Worm (Caenorhabditis elegans) whole organism, L3 larva: Measurements from ENCODE around the gene hmg-1.1.
A peak's percentile ranks its signal among the peaks of the same experiment; 100 is the strongest.

ENCODE experiments used
- R02D3.7 ChIP-seq: fragments of 150-350 bp; optimal IDR thresholded peaks from 2 replicates; lab custom pipeline; 2014; ENCODE audit warnings: missing biosample characterization, missing genetic modification characterization
- ZK546.5 ChIP-seq: sonication (generic microtip); optimal IDR thresholded peaks from 2 replicates; lab custom pipeline; 2017; ENCODE audit warnings: missing biosample characterization, missing genetic modification characterization
- aly-2 ChIP-seq: fragments of 150-350 bp; optimal IDR thresholded peaks from 2 replicates; lab custom pipeline; 2014; ENCODE audit warnings: missing biosample characterization, missing genetic modification characterization
- ama-1 ChIP-seq: fragments of 150-350 bp; optimal IDR thresholded peaks from 2 replicates; lab custom pipeline; 2018
- ceh-16 ChIP-seq: sonication (generic microtip); optimal IDR thresholded peaks from 2 replicates; lab custom pipeline; 2017; ENCODE audit warnings: missing biosample characterization, missing genetic modification characterization
- ceh-28 ChIP-seq: fragments of 150-350 bp; optimal IDR thresholded peaks from 2 replicates; lab custom pipeline; 2014; ENCODE audit warnings: missing biosample characterization, missing genetic modification reagents, missing genetic modification characterization
- ceh-82 ChIP-seq: fragments of 150-350 bp; optimal IDR thresholded peaks from 2 replicates; lab custom pipeline; 2014; ENCODE audit warnings: missing biosample characterization, missing genetic modification characterization
- ceh-9 ChIP-seq: sonication (generic microtip); optimal IDR thresholded peaks from 2 replicates; lab custom pipeline; 2018; ENCODE audit warnings: missing biosample characterization, missing genetic modification characterization
- daf-12 ChIP-seq: fragments of 150-350 bp; optimal IDR thresholded peaks from 2 replicates; lab custom pipeline; 2014; ENCODE audit warnings: missing biosample characterization, missing genetic modification reagents, missing genetic modification characterization
- egl-27 ChIP-seq: sonication (generic microtip); optimal IDR thresholded peaks from 4 replicates; lab custom pipeline; 2017; ENCODE audit warnings: missing biosample characterization, missing genetic modification reagents, missing genetic modification characterization
- egl-5 ChIP-seq: fragments of 150-350 bp; optimal IDR thresholded peaks from 2 replicates; lab custom pipeline; 2017; ENCODE audit warnings: missing biosample characterization, missing genetic modification reagents, missing genetic modification characterization, inconsistent platforms
- elt-1 ChIP-seq: fragments of 150-350 bp; optimal IDR thresholded peaks from 2 replicates; lab custom pipeline; 2014; ENCODE audit warnings: missing biosample characterization, missing genetic modification characterization
- elt-2 ChIP-seq: sonication (generic microtip); optimal IDR thresholded peaks from 2 replicates; lab custom pipeline; 2016; ENCODE audit warnings: missing genetic modification reagents, mild to moderate bottlenecking, missing genetic modification characterization, missing compliant biosample characterization
- elt-3 ChIP-seq, 3 experiments: fragments of 150-350 bp in 1 of 3; sonication (generic microtip) in 2 of 3; optimal IDR thresholded peaks; 2 replicates in 2 of 3; 4 replicates in 1 of 3; lab custom pipeline; 2014 to 2017; ENCODE audit warnings: missing biosample characterization in 3 of 3, missing genetic modification characterization in 3 of 3
- eor-1 ChIP-seq, 2 experiments: fragments of 150-350 bp; optimal IDR thresholded peaks; 2 replicates each; lab custom pipeline; 2014 to 2018; ENCODE audit warnings: missing biosample characterization in 2 of 2, missing genetic modification characterization in 2 of 2
- fkh-2 ChIP-seq: fragments of 150-350 bp; optimal IDR thresholded peaks from 2 replicates; lab custom pipeline; 2014; ENCODE audit warnings: missing biosample characterization, missing genetic modification reagents, missing genetic modification characterization
- fos-1 ChIP-seq: fragments of 150-350 bp; optimal IDR thresholded peaks from 2 replicates; lab custom pipeline; 2014; ENCODE audit warnings: missing biosample characterization, missing genetic modification characterization
- jun-1 ChIP-seq: fragments of 150-350 bp; optimal IDR thresholded peaks from 2 replicates; lab custom pipeline; 2014; ENCODE audit warnings: missing biosample characterization, missing genetic modification reagents, missing genetic modification characterization
- lin-15B ChIP-seq: fragments of 150-350 bp; optimal IDR thresholded peaks from 2 replicates; lab custom pipeline; 2014; ENCODE audit warnings: missing biosample characterization, missing genetic modification characterization
- lsy-12 ChIP-seq: sonication (generic microtip); optimal IDR thresholded peaks from 2 replicates; lab custom pipeline; 2016; ENCODE audit warnings: mild to moderate bottlenecking, missing genetic modification characterization, missing compliant biosample characterization
- mdl-1 ChIP-seq: fragments of 150-350 bp; optimal IDR thresholded peaks from 2 replicates; lab custom pipeline; 2014; ENCODE audit warnings: missing biosample characterization, missing genetic modification characterization
- mml-1 ChIP-seq: fragments of 150-350 bp; sonication (generic microtip); optimal IDR thresholded peaks from 3 replicates; lab custom pipeline; 2014; ENCODE audit warnings: missing biosample characterization, missing genetic modification characterization
- nfya-1 ChIP-seq: sonication (generic microtip); optimal IDR thresholded peaks from 2 replicates; lab custom pipeline; 2017; ENCODE audit warnings: missing genetic modification characterization, mild to moderate bottlenecking, missing compliant biosample characterization, antibody characterized with exemption, moderate library complexity; ENCODE audit not compliant: insufficient read depth
- nhr-23 ChIP-seq: fragments of 150-350 bp; optimal IDR thresholded peaks from 2 replicates; lab custom pipeline; 2014; ENCODE audit warnings: missing biosample characterization, missing genetic modification reagents, missing genetic modification characterization
- nhr-25 ChIP-seq: sonication (generic microtip); optimal IDR thresholded peaks from 2 replicates; lab custom pipeline; 2017; ENCODE audit warnings: missing biosample characterization, missing genetic modification characterization
- nhr-43 ChIP-seq: sonication (generic microtip); optimal IDR thresholded peaks from 2 replicates; lab custom pipeline; 2016; ENCODE audit warnings: mild to moderate bottlenecking, missing genetic modification characterization, missing compliant biosample characterization; ENCODE audit not compliant: poor library complexity, severe bottlenecking
- nhr-67 ChIP-seq: fragments of 150-350 bp; optimal IDR thresholded peaks from 2 replicates; lab custom pipeline; 2014; ENCODE audit warnings: missing biosample characterization, missing genetic modification characterization
- nhr-76 ChIP-seq: fragments of 150-350 bp; sonication (generic microtip); optimal IDR thresholded peaks from 5 replicates; lab custom pipeline; 2014; ENCODE audit warnings: missing biosample characterization, missing genetic modification characterization
- nhr-77 ChIP-seq: fragments of 150-350 bp; optimal IDR thresholded peaks from 2 replicates; lab custom pipeline; 2014; ENCODE audit warnings: missing biosample characterization, missing genetic modification characterization
- pha-4 ChIP-seq: fragments of 150-350 bp; optimal IDR thresholded peaks from 2 replicates; lab custom pipeline; 2014; ENCODE audit warnings: missing biosample characterization, missing genetic modification reagents, missing genetic modification characterization
- pqm-1 ChIP-seq: fragments of 150-350 bp; optimal IDR thresholded peaks from 2 replicates; lab custom pipeline; 2017; ENCODE audit warnings: missing biosample characterization, missing genetic modification characterization, inconsistent platforms
- skn-1 ChIP-seq: fragments of 150-350 bp; optimal IDR thresholded peaks from 2 replicates; lab custom pipeline; 2014; ENCODE audit warnings: missing biosample characterization, missing genetic modification characterization
- snpc-4 ChIP-seq: fragments of 150-350 bp; optimal IDR thresholded peaks from 2 replicates; lab custom pipeline; 2014; ENCODE audit warnings: missing biosample characterization, missing genetic modification characterization
- tbx-2 ChIP-seq: sonication (generic microtip); optimal IDR thresholded peaks from 2 replicates; lab custom pipeline; 2016; ENCODE audit warnings: mild to moderate bottlenecking, missing genetic modification characterization, missing compliant biosample characterization
- unc-39 ChIP-seq: sonication (generic microtip); optimal IDR thresholded peaks from 4 replicates; lab custom pipeline; 2017; ENCODE audit warnings: missing biosample characterization, missing genetic modification characterization
- zag-1 ChIP-seq: fragments of 150-350 bp; optimal IDR thresholded peaks from 2 replicates; lab custom pipeline; 2014; ENCODE audit warnings: missing biosample characterization, missing genetic modification characterization
- ztf-11 ChIP-seq: fragments of 150-350 bp; optimal IDR thresholded peaks from 2 replicates; lab custom pipeline; 2014; ENCODE audit warnings: missing biosample characterization, missing genetic modification characterization
- ztf-4 ChIP-seq: fragments of 150-350 bp; optimal IDR thresholded peaks from 2 replicates; lab custom pipeline; 2014; ENCODE audit warnings: missing biosample characterization, missing genetic modification characterization

hmg-1.1 gene

DNA sequence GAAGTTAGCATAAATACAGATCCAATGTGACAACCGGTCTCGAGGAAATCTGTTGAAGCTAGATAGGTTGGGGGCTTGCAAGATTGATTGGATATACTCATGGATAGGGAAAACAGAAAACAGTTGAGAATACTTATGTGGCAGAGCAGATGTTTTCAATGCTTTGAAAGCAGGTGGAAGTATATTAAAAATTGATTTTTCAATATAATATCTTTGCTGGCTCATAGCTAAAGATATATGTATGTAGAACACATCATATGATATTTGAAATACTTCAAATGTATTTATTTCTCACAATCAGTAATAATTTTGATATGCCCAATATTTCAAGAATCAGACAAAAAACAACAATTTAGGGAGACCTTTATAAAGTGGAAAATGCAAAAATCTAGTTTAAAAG, 36.8 kb downstream of the hmg-1.1 start, which contains the start of gene srh-41:
Gene srh-41 (minus strand): TSS at position 101 of the 400 bp plus-strand sequence.
- TF ChIP-seq elt-3 (tag; optimal IDR thresholded peaks at IDR 0.05; lab: Kevin White, UChicago) (no peak), ZK546.5 (tag; lab: Kevin White, UChicago) (no peak), ceh-16 (tag; lab: Kevin White, UChicago) (no peak), lin-15B (tag; lab: Kevin White, UChicago) (no peak), ama-1 (lab: Kevin White, UChicago) (no peak), ztf-11 (tag; lab: Kevin White, UChicago) (no peak), aly-2 (no peak), R02D3.7 (tag; lab: Kevin White, UChicago) (no peak), fos-1 (tag; lab: Kevin White, UChicago) (no peak), nhr-77 (tag; lab: Kevin White, UChicago) (no peak), nhr-76 (tag; lab: Kevin White, UChicago) (no peak), pha-4 (no peak), snpc-4 (tag; lab: Kevin White, UChicago) (no peak)

ce11 chrII:14288968-14289367, 38.5 kb downstream of the hmg-1.1 start, which contains the start of gene srh-42:
Gene srh-42, minus strand, starts transcription at chrII:14289068.
- TF ChIP-seq tbx-2 (tag; lab: Kevin White, UChicago): no peak
- TF ChIP-seq daf-12 (tag; lab: Kevin White, UChicago): no peak
- TF ChIP-seq skn-1 (tag; lab: Kevin White, UChicago): no peak
- no peak for TF ChIP-seq ceh-82
- no peak for TF ChIP-seq aly-2

DNA sequence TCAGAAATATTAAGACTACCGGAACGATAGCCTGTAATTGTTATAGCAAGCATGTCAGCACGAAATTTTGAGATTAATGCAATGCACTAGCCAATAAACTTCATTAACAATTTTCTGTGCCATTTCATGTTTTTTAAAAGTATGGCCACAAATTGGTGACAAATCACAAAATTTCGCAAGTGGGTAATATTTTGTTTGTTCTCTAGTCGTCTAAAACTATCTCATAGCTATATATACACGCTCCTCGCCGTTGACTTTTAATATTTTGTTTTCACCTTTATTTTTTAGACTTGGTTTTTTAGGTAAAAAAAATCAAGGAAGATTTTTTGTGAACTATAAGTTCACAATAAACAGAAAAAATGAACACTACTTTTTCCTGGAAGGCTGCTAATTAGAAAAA, 40.4 kb downstream of the hmg-1.1 start:
- TF ChIP-seq pha-4 (peak; percentile 81), pqm-1 (tag; lab: Kevin White, UChicago) (peak; percentile 53), jun-1 (tag; lab: Kevin White, UChicago) (no peak), fkh-2 (no peak), elt-2 (tag; lab: Kevin White, UChicago) (peak; percentile 29), eor-1 (tag; optimal IDR thresholded peaks at IDR 0.05; lab: Kevin White, UChicago) (no peak), skn-1 (tag; lab: Kevin White, UChicago) (peak; percentile 33), nhr-77 (tag; lab: Kevin White, UChicago) (no peak), mml-1 (tag; lab: Kevin White, UChicago) (no peak), zag-1 (tag; lab: Kevin White, UChicago) (no peak), elt-3 (tag; optimal IDR thresholded peaks at IDR 0.05; lab: Kevin White, UChicago) (no peak)
- TF ChIP-seq, all 47 proteins: peak for 4

- TF ChIP-seq pha-4 (peak; percentile 40), ceh-28 (tag; lab: Kevin White, UChicago) (no peak)
These were observed 42.0 kb downstream of the hmg-1.1 start, which contains the start of gene Y54G11A.4 for ce11 chrII:14292519-14292918. Gene Y54G11A.4, plus strand, starts transcription at chrII:14292819.

DNA sequence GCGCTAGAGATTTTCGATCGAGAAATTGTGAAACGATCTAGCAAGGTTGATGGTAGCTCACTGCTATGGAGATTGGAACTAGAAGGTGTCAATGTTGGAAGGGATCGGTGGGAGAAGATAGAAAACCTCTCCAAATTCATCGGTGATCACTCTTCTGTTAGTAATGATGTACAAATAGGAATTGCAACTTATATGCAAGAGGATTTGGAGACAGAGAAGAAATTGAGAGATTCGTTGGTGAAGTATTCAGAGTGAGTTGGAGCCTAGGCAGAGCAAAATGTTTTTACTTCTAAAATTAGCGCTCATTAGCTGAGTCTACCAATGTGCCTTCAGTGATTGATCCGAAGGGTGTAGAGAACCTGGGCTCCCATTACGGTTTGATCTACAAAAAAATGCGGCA, 43.9 kb downstream of the hmg-1.1 start:
- TF ChIP-seq ztf-11 (tag; lab: Kevin White, UChicago) (no peak), nhr-76 (tag; lab: Kevin White, UChicago) (no peak), unc-39 (tag; lab: Kevin White, UChicago) (no peak), egl-27 (no peak), elt-1 (no peak), daf-12 (tag; lab: Kevin White, UChicago) (no peak), nhr-25 (tag; lab: Kevin White, UChicago) (no peak), fkh-2 (no peak), ama-1 (lab: Kevin White, UChicago) (no peak), lsy-12 (tag; lab: Kevin White, UChicago) (no peak), ceh-9 (tag; lab: Kevin White, UChicago) (no peak), ceh-28 (tag; lab: Kevin White, UChicago) (no peak), ztf-4 (no peak), snpc-4 (tag; lab: Kevin White, UChicago) (no peak), elt-2 (tag; lab: Kevin White, UChicago) (no peak), nhr-23 (tag; lab: Kevin White, UChicago) (no peak)

DNA sequence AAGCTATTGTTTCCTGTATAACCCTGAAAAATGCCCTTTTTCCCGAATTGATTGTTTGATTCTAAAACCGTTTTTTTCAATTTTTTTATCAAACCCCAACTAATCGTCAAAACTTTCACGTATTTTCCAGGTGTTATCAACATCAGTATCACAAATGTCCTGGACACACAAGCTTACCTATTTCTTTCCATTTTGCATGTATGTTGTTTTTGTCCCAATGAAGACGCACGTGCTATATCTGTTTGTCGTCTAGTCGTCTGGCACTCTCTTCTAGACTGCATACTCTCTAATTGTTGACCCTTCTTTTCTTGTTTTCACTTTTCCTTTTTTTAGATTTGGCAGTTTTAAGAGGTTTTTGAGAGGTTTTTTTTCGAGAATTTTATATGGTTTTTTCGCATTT, 45.8 kb downstream of the hmg-1.1 start:
- TF ChIP-seq nhr-43 (tag; lab: Kevin White, UChicago): peak; percentile 47
- TF ChIP-seq egl-5 (tag; lab: Kevin White, UChicago): peak; percentile 24
- peak; percentile 92 for TF ChIP-seq elt-2 (tag; lab: Kevin White, UChicago)
- no peak for TF ChIP-seq ztf-4
- TF ChIP-seq mdl-1 (tag; lab: Kevin White, UChicago): peak; percentile 90
- no peak for TF ChIP-seq unc-39 (tag; lab: Kevin White, UChicago)
- peak; percentile 63 for TF ChIP-seq jun-1 (tag; lab: Kevin White, UChicago)
- TF ChIP-seq pqm-1 (tag; lab: Kevin White, UChicago): peak; percentile 61
- TF ChIP-seq nhr-23 (tag; lab: Kevin White, UChicago): peak; percentile 47
- TF ChIP-seq nhr-76 (tag; lab: Kevin White, UChicago): no peak
- no peak for TF ChIP-seq nhr-67 (tag; lab: Kevin White, UChicago)
- peak; percentile 96 for TF ChIP-seq pha-4
- TF ChIP-seq nhr-25 (tag; lab: Kevin White, UChicago): peak; percentile 27
- TF ChIP-seq ceh-28 (tag; lab: Kevin White, UChicago): peak; percentile 23
- peak; percentile 53 for TF ChIP-seq nfya-1
- peak; percentile 42 for TF ChIP-seq snpc-4 (tag; lab: Kevin White, UChicago)
- TF ChIP-seq, all 47 proteins: peak for 12
